Worm (Caenorhabditis elegans) whole organism, L4 larva: Measurements from ENCODE around the gene ZK856.4.

Source experiments
- ces-1 ChIP-seq: fragments of 150-350 bp; sonication (generic microtip); optimal IDR thresholded peaks from 4 replicates; lab custom pipeline; 2014; ENCODE audit warnings: missing biosample characterization, missing genetic modification reagents, missing genetic modification characterization
- duxl-1 ChIP-seq: sonication (generic microtip); optimal IDR thresholded peaks from 2 replicates; lab custom pipeline; 2016; ENCODE audit warnings: mild to moderate bottlenecking, missing genetic modification characterization, moderate library complexity, missing compliant biosample characterization; ENCODE audit not compliant: poor library complexity
- fos-1 ChIP-seq: fragments of 150-350 bp; optimal IDR thresholded peaks from 2 replicates; lab custom pipeline; 2014; ENCODE audit warnings: missing biosample characterization, missing genetic modification characterization
- unc-62 ChIP-seq, 3 experiments: fragments of 150-350 bp in 1 of 3; sonication (generic microtip); optimal IDR thresholded peaks in 2 of 3; peaks in 1 of 3; 1 replicate in 1 of 3; 2 replicates in 2 of 3; lab custom pipeline; 2014 to 2017; ENCODE audit warnings: missing biosample characterization in 3 of 3, missing genetic modification characterization in 3 of 3, missing genetic modification reagents in 3 of 3, missing genotype in 1 of 3

- TF ChIP-seq duxl-1 (tag; lab: Kevin White, UChicago), result no peak
- TF ChIP-seq fos-1 (tag; lab: Kevin White, UChicago), result no peak
- no peak for TF ChIP-seq ces-1 (GFP tag; lab: Kevin White, UChicago)
- peak in 1 of 2 experiments; percentile 89 for TF ChIP-seq unc-62 (GFP tag; optimal IDR thresholded peaks at IDR 0.05 in 1 of 2; lab: Kevin White, UChicago)
- TF ChIP-seq unc-62 (tag; optimal IDR thresholded peaks at IDR 0.05; lab: Kevin White, UChicago), result no peak
Measured at ce11 chrV:10160954-10161353, 22.1 kb upstream of the ZK856.4 start, which contains the start of gene C51E3.10.
